Fruit fly (Drosophila melanogaster): Measurements from ENCODE around the gene Aven.

DNA sequence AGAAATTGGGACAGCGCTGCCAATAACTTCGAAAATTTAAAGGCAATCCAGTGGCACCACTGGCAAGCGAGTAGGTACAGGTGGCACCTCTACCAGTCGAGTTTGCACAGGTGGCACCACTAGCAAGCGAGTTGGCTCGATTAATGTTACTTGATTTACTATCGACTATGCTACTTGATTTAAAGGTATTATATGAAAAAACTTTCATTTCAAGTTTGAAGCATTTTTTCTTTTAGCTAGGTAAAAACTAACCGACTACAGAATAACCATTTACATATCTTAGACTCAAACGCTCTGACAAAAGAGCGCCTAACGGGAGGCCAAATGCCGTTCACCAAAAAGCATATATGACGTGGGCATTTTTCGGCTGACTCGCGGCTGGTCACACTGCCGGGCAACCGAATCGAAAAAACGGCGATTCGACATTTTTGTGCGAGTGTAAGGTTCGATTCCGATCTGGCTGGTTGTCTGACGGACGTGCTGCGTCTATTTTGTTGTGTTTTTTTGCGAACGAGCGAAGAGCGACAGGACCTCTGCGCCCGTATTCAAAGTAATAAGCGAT lies 29.6 kb upstream of the Aven start, which contains the start of gene Tis11:
- TF ChIP-seq CG1621 (tag; optimal IDR thresholded peaks at IDR 0.05) (no peak), CG9139 (GFP tag; optimal IDR thresholded peaks at IDR 0.05) (no peak), Smox (GFP tag; optimal IDR thresholded peaks at IDR 0.05) (no peak), Hr39 (GFP tag; optimal IDR thresholded peaks at IDR 0.05) (no peak), CG6163 (GFP tag; IDR thresholded peaks at IDR 0.05) (peak; percentile 10; the same call in 2 of the 3 replicates), CG8119 (GFP tag; IDR thresholded peaks at IDR 0.05) (no peak), CG8632 (GFP tag; optimal IDR thresholded peaks at IDR 0.05) (no peak), CG34406 (GFP tag; optimal IDR thresholded peaks at IDR 0.05) (no peak)

Data from whole organism, prepupa.